Fruit fly (Drosophila melanogaster) whole organism, prepupa: ENCODE data around the gene Trl.

ENCODE experiments used
- Blimp-1 ChIP-seq: fragments of 200-800 bp; sonication (Bioruptor generic); optimal IDR thresholded peaks from 3 replicates; lab custom pipeline; 2017; ENCODE audit warnings: missing biosample characterization, missing genetic modification characterization, mild to moderate bottlenecking, moderate library complexity, missing genetic modification reagents
- CG10631 ChIP-seq: fragments of 200-800 bp; sonication (Bioruptor generic); optimal IDR thresholded peaks from 2 replicates; lab custom pipeline; 2016; ENCODE audit warnings: missing biosample characterization, missing genetic modification characterization
- CG10669 ChIP-seq: fragments of 200-800 bp; sonication (Bioruptor generic); optimal IDR thresholded peaks from 3 replicates; lab custom pipeline; 2018; ENCODE audit warnings: missing biosample characterization, mild to moderate bottlenecking, missing genetic modification characterization, moderate library complexity
- svp ChIP-seq: fragments of 200-800 bp; sonication (Bioruptor generic); peaks from one replicate; lab custom pipeline; 2016; ENCODE audit warnings: missing biosample characterization, missing genetic modification characterization

dm6 chr3L:14759984-14760626 is 744 bp downstream of the Trl start:
- TF ChIP-seq Blimp-1 (GFP tag; lab: Kevin White, UChicago) (no peak), svp (GFP tag; lab: Kevin White, UChicago) (peak; percentile 90), CG10669 (peak; percentile 6), CG10631 (peak; percentile 20)
